Worm (Caenorhabditis elegans): ENCODE measurements around the gene F19C7.3.

Gene F19C7.3

DNA sequence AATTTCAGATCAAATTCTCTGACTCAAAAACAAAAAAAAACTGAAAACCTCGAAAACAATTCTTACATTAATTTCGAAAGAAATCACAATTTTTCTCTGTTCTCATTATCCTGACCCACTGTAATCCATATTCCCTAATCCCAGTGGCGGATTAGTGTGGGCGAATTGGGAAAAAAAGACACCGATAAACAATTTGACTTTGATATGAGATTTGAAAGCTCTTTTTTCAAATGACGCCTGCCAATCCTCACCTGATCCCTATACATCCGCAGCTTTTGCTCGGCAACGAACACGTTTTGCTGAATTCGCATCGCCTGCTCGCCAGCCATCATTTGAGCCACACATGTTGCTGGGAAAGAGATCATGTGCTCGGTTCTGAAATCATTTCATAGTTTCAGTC, 14.8 kb downstream of the F19C7.3 start:
- TF ChIP-seq gei-17 (GFP tag; optimal IDR thresholded peaks at IDR 0.05) = no peak
- no peak for TF ChIP-seq egl-18 (GFP tag; IDR thresholded peaks at IDR 0.05)
- no peak for TF ChIP-seq fkh-3 (tag; optimal IDR thresholded peaks at IDR 0.05)
- TF ChIP-seq zfh-2 (GFP tag; conservative IDR thresholded peaks at IDR 0.05) = no peak
- no peak for TF ChIP-seq ztf-25 (GFP tag; IDR thresholded peaks at IDR 0.05)
- no peak for TF ChIP-seq ceh-27 (GFP tag; optimal IDR thresholded peaks at IDR 0.05)
- no peak for TF ChIP-seq xnd-1 (tag; optimal IDR thresholded peaks at IDR 0.05)
- TF ChIP-seq lin-40 (tag; optimal IDR thresholded peaks at IDR 0.05) = no peak
- TF ChIP-seq F39B2.1 (GFP tag; IDR thresholded peaks at IDR 0.05) = no peak

DNA sequence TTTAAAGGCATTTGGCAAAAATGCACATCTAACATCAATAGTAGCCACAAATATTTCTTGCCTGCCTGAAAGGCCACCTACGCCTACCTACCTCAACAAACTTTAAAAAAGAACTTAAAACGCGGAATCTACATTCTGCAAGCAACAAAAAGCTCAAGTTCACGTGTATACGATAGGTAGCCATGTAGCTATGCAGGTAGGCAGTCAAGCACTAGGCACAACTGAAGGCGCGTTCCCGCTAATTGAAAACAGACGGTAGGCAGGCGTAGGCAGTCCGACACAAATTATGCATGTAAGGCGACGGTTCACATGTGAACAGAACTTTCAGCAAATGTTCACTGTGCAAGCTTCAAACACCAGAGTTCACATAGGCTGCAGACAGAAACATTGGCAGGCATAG, 15.7 kb downstream of the F19C7.3 start:
- TF ChIP-seq C06A6.2 (GFP tag; conservative IDR thresholded peaks at IDR 0.05) = no peak
- TF ChIP-seq snpc-3.4 (tag; optimal IDR thresholded peaks at IDR 0.05) = no peak
- no peak for TF ChIP-seq ztf-6 (GFP tag; IDR thresholded peaks at IDR 0.05)
- no peak for TF ChIP-seq Y67H2A.10 (GFP tag; conservative IDR thresholded peaks at IDR 0.05)
- TF ChIP-seq fkh-3 (tag; optimal IDR thresholded peaks at IDR 0.05) = no peak
- TF ChIP-seq K11D2.4 (GFP tag; IDR thresholded peaks at IDR 0.05) = no peak
- no peak for TF ChIP-seq ztf-22 (GFP tag; optimal IDR thresholded peaks at IDR 0.05)
- no peak for TF ChIP-seq ztf-28 (GFP tag; IDR thresholded peaks at IDR 0.05)
- no peak for TF ChIP-seq gei-17 (GFP tag; optimal IDR thresholded peaks at IDR 0.05)
- TF ChIP-seq ceh-100 (GFP tag; IDR thresholded peaks at IDR 0.05) = no peak
- no peak for TF ChIP-seq F52B5.7 (tag; optimal IDR thresholded peaks at IDR 0.05)

DNA sequence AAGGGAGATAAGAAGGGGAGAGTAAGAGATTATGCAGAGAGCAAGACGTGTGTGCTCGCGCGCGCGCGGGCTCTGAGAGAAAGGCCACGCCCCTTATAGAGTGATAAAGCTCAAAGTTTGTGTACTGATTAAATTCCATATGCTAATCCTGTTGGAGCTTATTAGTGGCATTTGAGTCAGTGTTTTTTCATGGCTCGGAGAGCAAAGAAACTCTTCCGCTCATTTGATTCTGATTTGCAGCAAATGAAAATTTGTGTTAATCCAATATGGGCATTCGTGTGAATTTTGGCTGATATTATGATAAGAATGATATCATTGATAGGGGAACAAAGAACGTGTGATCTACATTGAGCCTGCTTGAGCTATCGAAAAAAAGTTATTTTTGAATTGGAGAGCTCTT, 16.6 kb downstream of the F19C7.3 start:
- no peak for TF ChIP-seq F10E7.11 (tag; optimal IDR thresholded peaks at IDR 0.05)

- TF ChIP-seq ama-1 (optimal IDR thresholded peaks at IDR 0.05) (no peak), ama-1 (GFP tag; optimal IDR thresholded peaks at IDR 0.05) (no peak), madf-3 (GFP tag; IDR thresholded peaks at IDR 0.05) (no peak), D2030.7 (GFP tag; IDR thresholded peaks at IDR 0.05) (no peak), lin-26 (GFP tag; IDR thresholded peaks at IDR 0.05) (no peak), madf-8 (GFP tag; conservative IDR thresholded peaks at IDR 0.05) (no peak), egrh-3 (GFP tag; IDR thresholded peaks at IDR 0.05) (peak; percentile 62; the same call in 1 of the 2 replicates), fkh-3 (tag; optimal IDR thresholded peaks at IDR 0.05) (no peak), madf-6 (GFP tag; IDR thresholded peaks at IDR 0.05) (no peak), lsy-27 (tag; optimal IDR thresholded peaks at IDR 0.05; ENCODE audit: borderline replicate concordance, insufficient read depth) (no peak), zfh-2 (GFP tag; conservative IDR thresholded peaks at IDR 0.05) (peak; percentile 84), ceh-40 (GFP tag; IDR thresholded peaks at IDR 0.05) (no peak), ztf-22 (GFP tag; optimal IDR thresholded peaks at IDR 0.05) (no peak), sdz-38 (tag; optimal IDR thresholded peaks at IDR 0.05) (no peak), lag-1 (GFP tag; IDR thresholded peaks at IDR 0.05) (no peak), snpc-1.1 (tag; optimal IDR thresholded peaks at IDR 0.05; ENCODE audit: insufficient read depth) (no peak), tbp1 (GFP tag; optimal IDR thresholded peaks at IDR 0.05) (no peak), rec-8 (tag; optimal IDR thresholded peaks at IDR 0.05) (no peak), ztf-28 (GFP tag; IDR thresholded peaks at IDR 0.05) (no peak)
Observed at ce11 chrIV:4623852-4624251, 26.9 kb downstream of the F19C7.3 start.

Data from whole organism, young adult.